Worm (Caenorhabditis elegans) whole organism, L4/young adult: ENCODE results near the gene tyr-1.

Source experiments
- W03F9.2 ChIP-seq: fragments of 150-350 bp; optimal IDR thresholded peaks from 2 replicates; lab custom pipeline; 2014; ENCODE audit warnings: missing biosample characterization, missing genetic modification characterization
- dao-5 ChIP-seq: sonication (generic microtip); optimal IDR thresholded peaks from 2 replicates; lab custom pipeline; 2016; ENCODE audit warnings: missing genotype, missing genetic modification characterization, moderate library complexity, missing compliant biosample characterization
- him-1 ChIP-seq: sonication (generic microtip); optimal IDR thresholded peaks from 2 replicates; lab custom pipeline; 2016; ENCODE audit warnings: missing genotype, missing genetic modification reagents, missing genetic modification characterization, missing compliant biosample characterization

- no peak for TF ChIP-seq him-1
- no peak for TF ChIP-seq dao-5 (tag; lab: Kevin White, UChicago)
- TF ChIP-seq W03F9.2 (tag; lab: Kevin White, UChicago): no peak
These were observed 12.0 kb upstream of the tyr-1 start, which contains the start of gene snr-5 for ce11 chrIII:7861535-7862120.
